Worm (Caenorhabditis elegans): ENCODE measurements around the gene F57G8.7.

Gene F57G8.7

ce11 chrV:16370039-16370438 is 41.1 kb downstream of the F57G8.7 start (continued):
- no peak for TF ChIP-seq hpl-2 (GFP tag; optimal IDR thresholded peaks at IDR 0.05)
- peak; percentile 37 for TF ChIP-seq nhr-77 (tag; optimal IDR thresholded peaks at IDR 0.05)
- no peak for TF ChIP-seq lin-13 (GFP tag; optimal IDR thresholded peaks at IDR 0.05)
- peak in 1 of 2 experiments; percentile 50 for TF ChIP-seq ztf-11 (tag; optimal IDR thresholded peaks at IDR 0.05)

ce11 chrV:16374676-16375075 is 45.7 kb downstream of the F57G8.7 start, which contains the start of gene srv-34:
srv-34 (minus strand) TSS chrV:16374776.
- TF ChIP-seq nhr-20 (tag; optimal IDR thresholded peaks at IDR 0.05) (no peak), ceh-88 (GFP tag; IDR thresholded peaks at IDR 0.05) (no peak), nhr-12 (tag; optimal IDR thresholded peaks at IDR 0.05) (no peak), fkh-10 (GFP tag; optimal IDR thresholded peaks at IDR 0.05) (no peak), lir-3 (tag; optimal IDR thresholded peaks at IDR 0.05; ENCODE audit: poor library complexity) (no peak), unc-130 (tag; optimal IDR thresholded peaks at IDR 0.05) (no peak), pax-3 (tag; optimal IDR thresholded peaks at IDR 0.05) (no peak), alr-1 (tag; optimal IDR thresholded peaks at IDR 0.05; ENCODE audit: borderline replicate concordance) (no peak), mep-1 (tag; optimal IDR thresholded peaks at IDR 0.05) (no peak), nhr-47 (tag; optimal IDR thresholded peaks at IDR 0.05) (no peak), elt-2 (tag; optimal IDR thresholded peaks at IDR 0.05) (no peak), dpl-1 (GFP tag; optimal IDR thresholded peaks at IDR 0.05) (no peak), lin-35 (GFP tag; optimal IDR thresholded peaks at IDR 0.05) (no peak), ceh-8 (GFP tag; optimal IDR thresholded peaks at IDR 0.05) (no peak)

- TF ChIP-seq zag-1 (tag; optimal IDR thresholded peaks at IDR 0.05), result no peak
- TF ChIP-seq egl-27 (tag; optimal IDR thresholded peaks at IDR 0.05), result no peak
- TF ChIP-seq ceh-90 (tag; optimal IDR thresholded peaks at IDR 0.05), result no peak
- TF ChIP-seq lir-3 (tag; optimal IDR thresholded peaks at IDR 0.05; ENCODE audit: poor library complexity), result no peak
- TF ChIP-seq lin-15B (tag; optimal IDR thresholded peaks at IDR 0.05), result no peak
- TF ChIP-seq efl-3 (GFP tag; optimal IDR thresholded peaks at IDR 0.05), result no peak
- TF ChIP-seq unc-30 (tag; optimal IDR thresholded peaks at IDR 0.05), result no peak
- TF ChIP-seq snpc-4 (tag; optimal IDR thresholded peaks at IDR 0.05), result no peak
- no peak for TF ChIP-seq isw-1 (GFP tag; IDR thresholded peaks at IDR 0.05)
- no peak for TF ChIP-seq mef-2 (tag; optimal IDR thresholded peaks at IDR 0.05)
Observed at ce11 chrV:16376430-16376948, 47.5 kb downstream of the F57G8.7 start.

- no peak for TF ChIP-seq nhr-20 (tag; optimal IDR thresholded peaks at IDR 0.05)
- no peak for TF ChIP-seq lsy-2 (tag; optimal IDR thresholded peaks at IDR 0.05)
- TF ChIP-seq mef-2 (tag; optimal IDR thresholded peaks at IDR 0.05), result no peak
- no peak for TF ChIP-seq ets-5 (GFP tag; IDR thresholded peaks at IDR 0.05)
- no peak for TF ChIP-seq ama-1 (optimal IDR thresholded peaks at IDR 0.05)
- TF ChIP-seq unc-98 (GFP tag; IDR thresholded peaks at IDR 0.05), result no peak
- TF ChIP-seq sptf-1 (tag; optimal IDR thresholded peaks at IDR 0.05), result no peak
- TF ChIP-seq unc-86 (tag; optimal IDR thresholded peaks at IDR 0.05), result no peak
- no peak for TF ChIP-seq C04F5.9 (tag; optimal IDR thresholded peaks at IDR 0.05)
- TF ChIP-seq ztf-11 (tag; optimal IDR thresholded peaks at IDR 0.05), result no peak
- no peak for TF ChIP-seq ztf-4 (tag; optimal IDR thresholded peaks at IDR 0.05)
Observed at ce11 chrV:16377188-16377587, 48.2 kb downstream of the F57G8.7 start.

DNA sequence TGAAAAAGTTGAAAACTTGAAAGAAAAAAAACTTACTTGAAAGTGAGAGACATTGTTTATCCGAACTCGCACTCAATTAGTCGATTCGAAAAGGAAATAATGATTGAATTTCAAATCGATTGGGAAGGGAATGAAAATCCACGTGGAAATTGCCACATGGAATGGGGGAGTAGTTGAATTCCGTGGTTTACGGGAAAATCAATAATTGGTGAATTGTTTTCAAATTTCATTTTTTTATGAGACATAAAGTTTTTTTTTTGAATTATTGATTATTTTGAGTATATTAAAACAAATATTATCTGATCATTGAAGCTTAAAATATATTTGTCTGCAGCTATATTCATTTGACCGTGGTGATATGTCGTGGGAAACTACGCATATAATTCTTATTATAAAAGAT is 48.9 kb downstream of the F57G8.7 start, which contains the start of gene F13A7.1:
TSS of gene F13A7.1 (minus strand) at position 101 of the 400 bp plus-strand sequence.
- TF ChIP-seq skn-1 (tag; optimal IDR thresholded peaks at IDR 0.05), result no peak
- no peak for TF ChIP-seq nhr-237 (tag; optimal IDR thresholded peaks at IDR 0.05)
- TF ChIP-seq lin-35 (GFP tag; optimal IDR thresholded peaks at IDR 0.05), result no peak
- TF ChIP-seq sup-37 (GFP tag; optimal IDR thresholded peaks at IDR 0.05), result no peak
- TF ChIP-seq ama-1 (optimal IDR thresholded peaks at IDR 0.05), result no peak
- TF ChIP-seq jun-1 (tag; optimal IDR thresholded peaks at IDR 0.05), result no peak
- no peak for TF ChIP-seq vab-15 (tag; optimal IDR thresholded peaks at IDR 0.05)
- no peak for TF ChIP-seq unc-98 (GFP tag; IDR thresholded peaks at IDR 0.05)
- TF ChIP-seq egl-13 (tag; optimal IDR thresholded peaks at IDR 0.05), result no peak
- TF ChIP-seq irx-1 (tag; optimal IDR thresholded peaks at IDR 0.05), result no peak
- no peak for TF ChIP-seq nhr-85 (tag)
- no peak for TF ChIP-seq mab-9 (GFP tag; IDR thresholded peaks at IDR 0.05)

Data from whole organism, L1 larva.